Fruit fly (Drosophila melanogaster) whole organism, embryonic: ENCODE data around the gene fzy.
A peak's percentile ranks its signal among the peaks of the same experiment; 100 is the strongest.

Source experiments
- Abd-B ChIP-seq: fragments of 200-800 bp; sonication (Bioruptor generic); optimal IDR thresholded peaks from 2 replicates; lab custom pipeline; 2018; ENCODE audit warnings: missing biosample characterization, mild to moderate bottlenecking, missing genetic modification characterization, moderate library complexity
- B-H2 ChIP-seq: fragments of 200-800 bp; sonication (Bioruptor generic); optimal IDR thresholded peaks from 2 replicates; lab custom pipeline; 2018; ENCODE audit warnings: missing biosample characterization, mild to moderate bottlenecking, missing genetic modification characterization
- CG10274 ChIP-seq: fragments of 200-800 bp; sonication (Bioruptor generic); optimal IDR thresholded peaks from 3 replicates; lab custom pipeline; 2017; ENCODE audit warnings: missing biosample characterization, mild to moderate bottlenecking, missing genetic modification characterization
- CG10462 ChIP-seq: fragments of 200-800 bp; sonication (Bioruptor generic); optimal IDR thresholded peaks from 2 replicates; lab custom pipeline; 2016; ENCODE audit warnings: missing biosample characterization, missing genetic modification characterization
- CG12744 ChIP-seq: fragments of 200-800 bp; sonication (Bioruptor generic); optimal IDR thresholded peaks from 2 replicates; lab custom pipeline; 2016; ENCODE audit warnings: missing biosample characterization, missing genetic modification characterization
- CG12769 ChIP-seq: fragments of 200-800 bp; sonication (Bioruptor generic); optimal IDR thresholded peaks from 2 replicates; lab custom pipeline; 2019; ENCODE audit warnings: missing biosample characterization, mild to moderate bottlenecking, missing genetic modification characterization, moderate library complexity
- CG13424 ChIP-seq: fragments of 200-800 bp; sonication (Bioruptor generic); optimal IDR thresholded peaks from 2 replicates; lab custom pipeline; 2019; ENCODE audit warnings: missing biosample characterization, mild to moderate bottlenecking, missing genetic modification characterization, moderate library complexity
- CG14710 ChIP-seq: fragments of 200-800 bp; sonication (Bioruptor generic); optimal IDR thresholded peaks from 3 replicates; lab custom pipeline; 2019; ENCODE audit warnings: missing biosample characterization, mild to moderate bottlenecking, missing genetic modification characterization, moderate library complexity
- CG16815 ChIP-seq: fragments of 200-800 bp; sonication (Bioruptor generic); optimal IDR thresholded peaks from 3 replicates; lab custom pipeline; 2017; ENCODE audit warnings: missing biosample characterization, mild to moderate bottlenecking, missing genetic modification characterization
- CG17829 ChIP-seq: fragments of 200-800 bp; optimal IDR thresholded peaks from 2 replicates; lab custom pipeline; 2019; ENCODE audit warnings: missing biosample characterization, mild to moderate bottlenecking, missing genetic modification characterization, moderate library complexity
- CG17912 ChIP-seq: fragments of 200-800 bp; sonication (Bioruptor generic); optimal IDR thresholded peaks from 2 replicates; lab custom pipeline; 2018; ENCODE audit warnings: missing biosample characterization, mild to moderate bottlenecking, missing genetic modification characterization
- CG2129 ChIP-seq: fragments of 200-800 bp; sonication (Bioruptor generic); IDR thresholded peaks from 2 replicates; pipeline ENCODE4 v1.3.6; 2022; ENCODE audit warnings: missing biosample characterization, missing genetic modification characterization; ENCODE audit not compliant: partially characterized antibody
- CG31224 ChIP-seq: fragments of 200-800 bp; sonication (Bioruptor generic); IDR thresholded peaks from 2 replicates; pipeline ENCODE4 v1.3.6; 2022; ENCODE audit warnings: missing biosample characterization, missing genetic modification characterization
- CG32772 ChIP-seq: fragments of 200-800 bp; sonication (Bioruptor generic); IDR thresholded peaks from 2 replicates; pipeline ENCODE4 v1.3.6; 2022; ENCODE audit warnings: missing biosample characterization, missing genetic modification characterization
- CG33557 ChIP-seq: fragments of 200-800 bp; sonication (Bioruptor generic); optimal IDR thresholded peaks from 2 replicates; lab custom pipeline; 2019; ENCODE audit warnings: missing biosample characterization, mild to moderate bottlenecking, missing genetic modification characterization, moderate library complexity
- CG3847 ChIP-seq: fragments of 200-800 bp; sonication (Bioruptor generic); IDR thresholded peaks from 2 replicates; pipeline ENCODE4 v1.3.6; 2022; ENCODE audit warnings: missing biosample characterization, missing genetic modification characterization
- CG6813 ChIP-seq: fragments of 200-800 bp; sonication (Bioruptor generic); optimal IDR thresholded peaks from 2 replicates; lab custom pipeline; 2017; ENCODE audit warnings: missing biosample characterization, missing genetic modification characterization, mild to moderate bottlenecking, moderate library complexity, missing genetic modification reagents
- CG8281 ChIP-seq: fragments of 200-800 bp; sonication (Bioruptor generic); optimal IDR thresholded peaks from 2 replicates; lab custom pipeline; 2018; ENCODE audit warnings: missing biosample characterization, mild to moderate bottlenecking, missing genetic modification characterization, moderate library complexity
- CG9797 ChIP-seq: fragments of 200-800 bp; sonication (Bioruptor generic); optimal IDR thresholded peaks from 3 replicates; lab custom pipeline; 2018; ENCODE audit warnings: missing biosample characterization, mild to moderate bottlenecking, missing genetic modification characterization
- D ChIP-seq, 2 experiments: fragments of 200-800 bp in 1 of 2; fragments of >200 bp in 1 of 2; sonication (Bioruptor generic) in 1 of 2; optimal IDR thresholded peaks; 2 replicates in 1 of 2; 3 replicates in 1 of 2; lab custom pipeline; 2017; ENCODE audit warnings: mild to moderate bottlenecking in 1 of 2, missing biosample characterization in 1 of 2, missing genetic modification characterization in 1 of 2, missing genetic modification reagents in 1 of 2
- Dad ChIP-seq: fragments of 200-800 bp; sonication (Bioruptor generic); optimal IDR thresholded peaks from 3 replicates; lab custom pipeline; 2016; ENCODE audit warnings: missing biosample characterization, missing genetic modification characterization
- E2f1 ChIP-seq: fragments of 200-800 bp; sonication (Bioruptor generic); IDR thresholded peaks from 2 replicates; pipeline ENCODE4 v1.3.6; 2022; ENCODE audit warnings: missing biosample characterization, missing genetic modification characterization
- HLH4C ChIP-seq: fragments of 200-800 bp; sonication (Bioruptor generic); IDR thresholded peaks from 3 replicates; pipeline ENCODE4 v1.3.6; 2022; ENCODE audit warnings: missing biosample characterization, missing genetic modification characterization; ENCODE audit not compliant: partially characterized antibody
- HmgZ ChIP-seq: fragments of 200-800 bp; sonication (Bioruptor generic); optimal IDR thresholded peaks from 2 replicates; lab custom pipeline; 2018; ENCODE audit warnings: missing biosample characterization, mild to moderate bottlenecking, missing genetic modification characterization
- Mad ChIP-seq: fragments of 200-800 bp; sonication (Bioruptor generic); optimal IDR thresholded peaks from 2 replicates; lab custom pipeline; 2016; ENCODE audit warnings: missing biosample characterization, missing genetic modification characterization
- Pdp1 ChIP-seq, 2 experiments: fragments of 200-800 bp; sonication (Bioruptor generic); optimal IDR thresholded peaks; 3 replicates each; lab custom pipeline; 2016; ENCODE audit warnings: missing biosample characterization in 2 of 2, missing genetic modification characterization in 2 of 2, mild to moderate bottlenecking in 1 of 2, moderate library complexity in 1 of 2
- TFAM ChIP-seq: fragments of 200-800 bp; sonication (Bioruptor generic); optimal IDR thresholded peaks from 2 replicates; lab custom pipeline; 2017; ENCODE audit warnings: missing biosample characterization, missing genetic modification characterization, inconsistent platforms
- az2 ChIP-seq: fragments of 200-800 bp; sonication (Bioruptor generic); optimal IDR thresholded peaks from 3 replicates; lab custom pipeline; 2016; ENCODE audit warnings: missing biosample characterization, missing genetic modification characterization
- cas ChIP-seq: fragments of 200-800 bp; sonication (Bioruptor generic); IDR thresholded peaks from 2 replicates; pipeline ENCODE4 v1.3.6; 2022; ENCODE audit warnings: missing biosample characterization, missing genetic modification characterization
- croc ChIP-seq: fragments of 200-800 bp; sonication (Bioruptor generic); conservative IDR thresholded peaks from 3 replicates; pipeline ENCODE4 v1.3.6; 2022; ENCODE audit warnings: missing biosample characterization, missing genetic modification characterization
- dan ChIP-seq: fragments of 200-800 bp; sonication (Bioruptor generic); IDR thresholded peaks from 2 replicates; pipeline ENCODE4 v1.3.6; 2022; ENCODE audit warnings: missing biosample characterization, missing genetic modification characterization
- danr ChIP-seq: fragments of 200-800 bp; sonication (Bioruptor generic); IDR thresholded peaks from 2 replicates; pipeline ENCODE4 v1.3.6; 2022; ENCODE audit warnings: missing biosample characterization, missing genetic modification characterization
- grau ChIP-seq: fragments of 200-800 bp; optimal IDR thresholded peaks from 3 replicates; lab custom pipeline; 2019; ENCODE audit warnings: missing biosample characterization, mild to moderate bottlenecking, missing genetic modification characterization, moderate library complexity
- gro ChIP-seq: fragments of 200-800 bp; sonication (Bioruptor generic); optimal IDR thresholded peaks from 2 replicates; lab custom pipeline; 2016; ENCODE audit warnings: missing biosample characterization, missing genetic modification characterization
- hbn ChIP-seq: fragments of 200-800 bp; sonication (Bioruptor generic); IDR thresholded peaks from 2 replicates; pipeline ENCODE4 v1.3.6; 2022; ENCODE audit warnings: missing biosample characterization, missing genetic modification characterization; ENCODE audit not compliant: partially characterized antibody
- jing ChIP-seq: fragments of 200-800 bp; sonication (Bioruptor generic); optimal IDR thresholded peaks from 2 replicates; lab custom pipeline; 2018; ENCODE audit warnings: missing biosample characterization, mild to moderate bottlenecking, missing genetic modification characterization
- lab ChIP-seq: fragments of 200-800 bp; sonication (Bioruptor generic); optimal IDR thresholded peaks from 3 replicates; lab custom pipeline; 2017; ENCODE audit warnings: missing biosample characterization, missing genetic modification characterization, mild to moderate bottlenecking, moderate library complexity, missing genetic modification reagents
- lov ChIP-seq, 2 experiments: fragments of 200-800 bp in 1 of 2; fragments of >200 bp in 1 of 2; sonication (Bioruptor generic) in 1 of 2; IDR thresholded peaks in 1 of 2; optimal IDR thresholded peaks in 1 of 2; 2 replicates in 1 of 2; 3 replicates in 1 of 2; pipeline versions ENCODE4 v1.3.6 to Lab custom; 2017 to 2022; ENCODE audit warnings: missing biosample characterization in 1 of 2, missing genetic modification characterization in 1 of 2
- nom ChIP-seq: fragments of 200-800 bp; sonication (Bioruptor generic); optimal IDR thresholded peaks from 2 replicates; lab custom pipeline; 2017; ENCODE audit warnings: missing biosample characterization, missing genetic modification characterization, mild to moderate bottlenecking, moderate library complexity, missing genetic modification reagents
- pan ChIP-seq, 4 experiments: fragments of >200 bp in 3 of 4; fragments of 200-800 bp in 1 of 4; sonication (Bioruptor generic) in 1 of 4; optimal IDR thresholded peaks in 3 of 4; IDR thresholded peaks in 1 of 4; 2 replicates each; pipeline versions ENCODE4 v1.3.6 to Lab custom; 2017 to 2022; ENCODE audit warnings: missing biosample characterization in 2 of 4, missing genetic modification characterization in 2 of 4, mixed read lengths in 1 of 4
- pfk ChIP-seq: fragments of 200-800 bp; sonication (Bioruptor generic); optimal IDR thresholded peaks from 2 replicates; lab custom pipeline; 2018; ENCODE audit warnings: missing biosample characterization, mild to moderate bottlenecking, missing genetic modification characterization, moderate library complexity
- repo ChIP-seq: fragments of 200-800 bp; sonication (Bioruptor generic); optimal IDR thresholded peaks from 2 replicates; lab custom pipeline; 2016; ENCODE audit warnings: missing biosample characterization, missing genetic modification characterization
- salm ChIP-seq: fragments of 200-800 bp; sonication (Bioruptor generic); optimal IDR thresholded peaks from 2 replicates; lab custom pipeline; 2018; ENCODE audit warnings: missing biosample characterization, mild to moderate bottlenecking, missing genetic modification characterization
- seq ChIP-seq: fragments of 200-800 bp; sonication (Bioruptor generic); IDR thresholded peaks from 2 replicates; pipeline ENCODE4 v1.3.6; 2022; ENCODE audit warnings: missing biosample characterization, missing genetic modification characterization
- slp2 ChIP-seq: fragments of 200-800 bp; sonication (Bioruptor generic); optimal IDR thresholded peaks from 2 replicates; lab custom pipeline; 2016; ENCODE audit warnings: missing biosample characterization, missing genetic modification characterization
- trh ChIP-seq: fragments of 200-800 bp; sonication (Bioruptor generic); optimal IDR thresholded peaks from 2 replicates; lab custom pipeline; 2016; ENCODE audit warnings: missing biosample characterization, missing genetic modification characterization
- twi ChIP-seq: fragments of 200-800 bp; optimal IDR thresholded peaks from 2 replicates; lab custom pipeline; 2019; ENCODE audit warnings: missing biosample characterization, mild to moderate bottlenecking, missing genetic modification characterization, moderate library complexity

Gene fzy

dm6 chr2L:16287602-16288392 lies 23.0 kb upstream of the fzy start, which contains the start of the genes crp and pkaap (continued):
- TF ChIP-seq CG10274 (GFP tag; lab: Kevin White, UChicago) = no peak
- no peak for TF ChIP-seq pan (optimal IDR thresholded peaks at IDR 0.05; lab: Kevin White, UChicago)
- no peak for TF ChIP-seq pan (GFP tag; optimal IDR thresholded peaks at IDR 0.05 in 1 of 2, IDR thresholded peaks at IDR 0.05 in 1 of 2)
- peak; percentile 3 for TF ChIP-seq twi (tag; lab: Kevin White, UChicago)
- no peak for TF ChIP-seq danr (GFP tag; lab: Robert Waterston, UW)
- TF ChIP-seq croc (GFP tag; lab: Robert Waterston, UW) = peak; percentile 26; the same call in 1 of the 3 replicates
- TF ChIP-seq gro (GFP tag; lab: Kevin White, UChicago) = peak; percentile 89
- TF ChIP-seq TFAM = no peak
- peak; percentile 74 for TF ChIP-seq repo (GFP tag; lab: Kevin White, UChicago)
- no peak for TF ChIP-seq D (optimal IDR thresholded peaks at IDR 0.05; lab: Kevin White, UChicago)
- peak; percentile 43 for TF ChIP-seq D (GFP tag; optimal IDR thresholded peaks at IDR 0.05; lab: Kevin White, UChicago)
- peak; percentile 74 for TF ChIP-seq CG17912 (GFP tag; lab: Kevin White, UChicago)
- no peak for TF ChIP-seq CG31224 (GFP tag; lab: Robert Waterston, UW)
- peak; percentile 52 for TF ChIP-seq CG10462 (GFP tag; lab: Kevin White, UChicago)
- TF ChIP-seq Pdp1 (GFP tag; optimal IDR thresholded peaks at IDR 0.05; lab: Kevin White, UChicago) = peak; percentile 88 to 90
- TF ChIP-seq HmgZ (tag; lab: Kevin White, UChicago) = peak; percentile 78
- TF ChIP-seq CG17829 = peak; percentile 74
- peak; percentile 52 for TF ChIP-seq CG16815 (GFP tag; lab: Kevin White, UChicago)
- no peak for TF ChIP-seq cas (GFP tag; lab: Robert Waterston, UW)
- TF ChIP-seq nom (GFP tag; lab: Kevin White, UChicago) = peak; percentile 65
- TF ChIP-seq CG12744 (GFP tag; lab: Kevin White, UChicago) = peak; percentile 77
- TF ChIP-seq HLH4C = no peak
- TF ChIP-seq CG6813 (GFP tag; lab: Kevin White, UChicago) = peak; percentile 64
- TF ChIP-seq pfk (GFP tag; lab: Kevin White, UChicago) = peak; percentile 54
- TF ChIP-seq CG33557 (GFP tag; lab: Kevin White, UChicago) = peak; percentile 37
- peak; percentile 22 for TF ChIP-seq CG8281 (tag; lab: Kevin White, UChicago)
- no peak for TF ChIP-seq lov (optimal IDR thresholded peaks at IDR 0.05; lab: Kevin White, UChicago)
- TF ChIP-seq lov (GFP tag; IDR thresholded peaks at IDR 0.05; lab: Robert Waterston, UW) = no peak
- peak; percentile 85 for TF ChIP-seq CG9797 (GFP tag; lab: Kevin White, UChicago)
- peak; percentile 86 for TF ChIP-seq slp2 (GFP tag; lab: Kevin White, UChicago)
- TF ChIP-seq CG32772 (GFP tag; lab: Robert Waterston, UW) = no peak
- TF ChIP-seq jing (GFP tag; lab: Kevin White, UChicago) = peak; percentile 51
- TF ChIP-seq hbn (GFP tag; lab: Robert Waterston, UW) = no peak
- TF ChIP-seq az2 (GFP tag; lab: Kevin White, UChicago) = peak; percentile 82
- TF ChIP-seq CG14710 = peak; percentile 67
- no peak for TF ChIP-seq CG12769
- peak; percentile 90 for TF ChIP-seq B-H2 (GFP tag; lab: Kevin White, UChicago)
- no peak for TF ChIP-seq CG2129 (GFP tag; lab: Robert Waterston, UW)
- peak; percentile 87 for TF ChIP-seq Dad (GFP tag; lab: Kevin White, UChicago)
- no peak for TF ChIP-seq dan (GFP tag; lab: Robert Waterston, UW)
- no peak for TF ChIP-seq Abd-B (GFP tag; lab: Kevin White, UChicago)
- TF ChIP-seq salm (tag; lab: Kevin White, UChicago) = peak; percentile 40
- TF ChIP-seq lab (GFP tag; lab: Kevin White, UChicago) = peak; percentile 85
- TF ChIP-seq seq = no peak
- peak; percentile 46 for TF ChIP-seq CG13424 (tag; lab: Kevin White, UChicago)
- no peak for TF ChIP-seq CG3847 (GFP tag; lab: Robert Waterston, UW)
- TF ChIP-seq E2f1 (GFP tag; lab: Robert Waterston, UW) = no peak
- TF ChIP-seq Mad (GFP tag; lab: Kevin White, UChicago) = peak; percentile 71
- peak; percentile 57 for TF ChIP-seq trh (GFP tag; lab: Kevin White, UChicago)
- peak; percentile 69 for TF ChIP-seq grau (tag; lab: Kevin White, UChicago)
